Fruit fly (Drosophila melanogaster): ENCODE data around the gene CG15478.

The CG15478 gene

dm6 chrX:7696711-7697654, 20.7 kb downstream of the CG15478 start (continued):
- peak; percentile 96 for TF ChIP-seq CG6276 (GFP tag; optimal IDR thresholded peaks at IDR 0.05)
- peak; percentile 83 for TF ChIP-seq CG7368 (GFP tag; optimal IDR thresholded peaks at IDR 0.05)
- TF ChIP-seq Sox102F (GFP tag; optimal IDR thresholded peaks at IDR 0.05): peak; percentile 94
- peak; percentile 90 for TF ChIP-seq CG10631 (GFP tag; optimal IDR thresholded peaks at IDR 0.05)
- TF ChIP-seq fd85E (GFP tag; optimal IDR thresholded peaks at IDR 0.05): peak; percentile 70
- TF ChIP-seq CG3032 (tag; optimal IDR thresholded peaks at IDR 0.05): peak; percentile 93
- TF ChIP-seq achi (GFP tag; optimal IDR thresholded peaks at IDR 0.05): peak; percentile 92
- peak; percentile 94 for TF ChIP-seq Gug (GFP tag; IDR thresholded peaks at IDR 0.05)
- peak; percentile 97 for TF ChIP-seq pdm3 (GFP tag; optimal IDR thresholded peaks at IDR 0.05)
- peak; percentile 94 for TF ChIP-seq CG11762 (GFP tag; optimal IDR thresholded peaks at IDR 0.05; ENCODE audit: insufficient read depth)
- TF ChIP-seq CG15336 (GFP tag; IDR thresholded peaks at IDR 0.05): peak; percentile 97
- peak; percentile 98 for TF ChIP-seq Eip78C (GFP tag)
- peak; percentile 94 for TF ChIP-seq CG31627 (GFP tag; optimal IDR thresholded peaks at IDR 0.05)
- TF ChIP-seq Met (GFP tag; optimal IDR thresholded peaks at IDR 0.05): peak; percentile 96
- TF ChIP-seq Ets96B (tag; optimal IDR thresholded peaks at IDR 0.05): peak; percentile 93
- peak; percentile 95 for TF ChIP-seq lz (GFP tag; optimal IDR thresholded peaks at IDR 0.05)
- peak; percentile 93 for TF ChIP-seq Eip75B (GFP tag; optimal IDR thresholded peaks at IDR 0.05)
- TF ChIP-seq CG8632 (GFP tag; optimal IDR thresholded peaks at IDR 0.05): peak; percentile 90
- peak; percentile 90 for TF ChIP-seq dsx (GFP tag; optimal IDR thresholded peaks at IDR 0.05; ENCODE audit: poor library complexity, severe bottlenecking)
- TF ChIP-seq CG11294 (GFP tag; IDR thresholded peaks at IDR 0.05): peak; percentile 91
- TF ChIP-seq dac (GFP tag; optimal IDR thresholded peaks at IDR 0.05): peak; percentile 90
- peak; percentile 96 for TF ChIP-seq topi (GFP tag; optimal IDR thresholded peaks at IDR 0.05)
- TF ChIP-seq CG32006 (GFP tag; optimal IDR thresholded peaks at IDR 0.05): peak; percentile 96
- TF ChIP-seq acj6 (GFP tag; optimal IDR thresholded peaks at IDR 0.05): peak; percentile 95
- TF ChIP-seq eg (GFP tag; IDR thresholded peaks at IDR 0.05): peak; percentile 95
- TF ChIP-seq net (GFP tag; optimal IDR thresholded peaks at IDR 0.05): peak; percentile 93
- TF ChIP-seq Hr38 (GFP tag; optimal IDR thresholded peaks at IDR 0.05): peak; percentile 33
- TF ChIP-seq esn (GFP tag; optimal IDR thresholded peaks at IDR 0.05): peak; percentile 95
- TF ChIP-seq CG8119 (GFP tag; IDR thresholded peaks at IDR 0.05): peak; percentile 97
- TF ChIP-seq CG3919 (GFP tag; optimal IDR thresholded peaks at IDR 0.05): peak; percentile 92
- TF ChIP-seq CG11902 (GFP tag; optimal IDR thresholded peaks at IDR 0.05): peak; percentile 80

dm6 chrX:7696165-7696564, 21.6 kb downstream of the CG15478 start:
- TF ChIP-seq esn (GFP tag; optimal IDR thresholded peaks at IDR 0.05): no peak
- TF ChIP-seq Eip78C (GFP tag): peak; percentile 46

DNA sequence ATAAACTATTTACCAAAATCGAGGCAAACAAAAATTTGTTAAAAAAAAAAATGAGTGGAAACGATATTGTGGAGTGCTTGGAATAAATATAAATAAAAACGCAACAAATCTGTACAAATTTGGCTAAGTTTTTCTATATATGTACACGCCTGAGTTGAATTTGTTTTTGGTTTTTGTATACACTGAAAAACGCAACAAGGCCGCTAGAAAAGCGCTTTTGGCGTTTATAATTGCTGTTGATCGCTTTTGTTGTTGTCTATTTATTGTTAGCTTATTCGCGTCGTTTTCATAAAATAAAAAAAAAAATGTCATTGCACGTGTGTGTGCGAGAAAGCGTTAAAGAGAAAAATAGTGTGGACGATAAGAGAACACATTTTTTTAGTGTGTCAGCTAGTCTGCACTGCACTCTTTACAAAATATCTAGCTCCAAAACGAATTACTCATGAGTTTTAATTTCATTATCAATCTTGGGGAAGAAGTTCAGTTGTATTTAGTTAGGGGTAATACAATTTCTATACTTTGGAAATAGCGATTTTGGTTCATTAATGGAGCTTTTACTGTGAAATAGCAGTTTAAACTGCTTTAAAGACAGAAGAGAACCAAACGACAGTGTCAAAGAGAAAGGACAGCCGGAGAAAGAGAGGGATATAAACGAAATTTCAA, 22.2 kb downstream of the CG15478 start:
- TF ChIP-seq Ets21C (GFP tag; optimal IDR thresholded peaks at IDR 0.05): no peak
- no peak for TF ChIP-seq Gug (GFP tag; IDR thresholded peaks at IDR 0.05)
- TF ChIP-seq CG7368 (GFP tag; optimal IDR thresholded peaks at IDR 0.05): no peak
- TF ChIP-seq spab (GFP tag; optimal IDR thresholded peaks at IDR 0.05): no peak
- TF ChIP-seq net (GFP tag; optimal IDR thresholded peaks at IDR 0.05): no peak
- TF ChIP-seq Ets96B (tag; optimal IDR thresholded peaks at IDR 0.05): no peak
- TF ChIP-seq Smox (GFP tag; optimal IDR thresholded peaks at IDR 0.05): no peak
- TF ChIP-seq CG8632 (GFP tag; optimal IDR thresholded peaks at IDR 0.05): no peak
- no peak for TF ChIP-seq achi (GFP tag; optimal IDR thresholded peaks at IDR 0.05)
- TF ChIP-seq Met (GFP tag; optimal IDR thresholded peaks at IDR 0.05): no peak
- TF ChIP-seq Hr38 (GFP tag; optimal IDR thresholded peaks at IDR 0.05): no peak
- TF ChIP-seq CG32006 (GFP tag; optimal IDR thresholded peaks at IDR 0.05): no peak
- no peak for TF ChIP-seq CG8119 (GFP tag; IDR thresholded peaks at IDR 0.05)
- no peak for TF ChIP-seq fd59A (GFP tag; optimal IDR thresholded peaks at IDR 0.05)
- no peak for TF ChIP-seq lz (GFP tag; optimal IDR thresholded peaks at IDR 0.05)
- TF ChIP-seq acj6 (GFP tag; optimal IDR thresholded peaks at IDR 0.05): no peak
- no peak for TF ChIP-seq CG6163 (GFP tag; IDR thresholded peaks at IDR 0.05)
- TF ChIP-seq Sox15 (GFP tag; optimal IDR thresholded peaks at IDR 0.05): no peak
- no peak for TF ChIP-seq CG9139 (GFP tag; optimal IDR thresholded peaks at IDR 0.05)
- TF ChIP-seq cyc (GFP tag; optimal IDR thresholded peaks at IDR 0.05): no peak
- no peak for TF ChIP-seq CG6808 (GFP tag; optimal IDR thresholded peaks at IDR 0.05)
- no peak for TF ChIP-seq dac (GFP tag; optimal IDR thresholded peaks at IDR 0.05)
- no peak for TF ChIP-seq Sox14 (GFP tag; optimal IDR thresholded peaks at IDR 0.05)
- no peak for TF ChIP-seq Eip78C (GFP tag)
- TF ChIP-seq CG11762 (GFP tag; optimal IDR thresholded peaks at IDR 0.05; ENCODE audit: insufficient read depth): no peak
- TF ChIP-seq CG1621 (tag; optimal IDR thresholded peaks at IDR 0.05): no peak
- no peak for TF ChIP-seq CG16779 (tag; optimal IDR thresholded peaks at IDR 0.05)
- TF ChIP-seq Blimp-1 (GFP tag; optimal IDR thresholded peaks at IDR 0.05): no peak

Data from whole organism, prepupa.